Worm (Caenorhabditis elegans): Measurements from ENCODE around the gene B0303.11.

The B0303.11 gene

ce11 chrIII:8749487-8749886 is 39.3 kb upstream of the B0303.11 start, which contains the start of gene sma-2 (continued):
- TF ChIP-seq zim-3 (tag; optimal IDR thresholded peaks at IDR 0.05) (no peak), ztf-26 (tag; optimal IDR thresholded peaks at IDR 0.05) (peak; percentile 26), ZK185.1 (tag; optimal IDR thresholded peaks at IDR 0.05; ENCODE audit: poor library complexity, severe bottlenecking) (peak; percentile 33), ztf-18 (tag; optimal IDR thresholded peaks at IDR 0.05) (peak; percentile 30), C17E4.6 (GFP tag; IDR thresholded peaks at IDR 0.05) (no peak), pha-4 (tag; optimal IDR thresholded peaks at IDR 0.05) (peak; percentile 29), mes-4 (tag; optimal IDR thresholded peaks at IDR 0.05) (no peak), madf-10 (tag; optimal IDR thresholded peaks at IDR 0.05) (peak; percentile 25)

ce11 chrIII:8748620-8749019 is 38.4 kb upstream of the B0303.11 start:
- TF ChIP-seq B0019.2 (GFP tag; conservative IDR thresholded peaks at IDR 0.05): no peak
- TF ChIP-seq ZK185.1 (tag; optimal IDR thresholded peaks at IDR 0.05; ENCODE audit: poor library complexity, severe bottlenecking): no peak
- TF ChIP-seq nhr-80 (tag; optimal IDR thresholded peaks at IDR 0.05): peak; percentile 70
- no peak for TF ChIP-seq zfh-2 (GFP tag; conservative IDR thresholded peaks at IDR 0.05)
- TF ChIP-seq let-607 (tag; optimal IDR thresholded peaks at IDR 0.05): peak in 1 of 2 experiments; percentile 17
- no peak for TF ChIP-seq Y67H2A.10 (GFP tag; conservative IDR thresholded peaks at IDR 0.05)

DNA sequence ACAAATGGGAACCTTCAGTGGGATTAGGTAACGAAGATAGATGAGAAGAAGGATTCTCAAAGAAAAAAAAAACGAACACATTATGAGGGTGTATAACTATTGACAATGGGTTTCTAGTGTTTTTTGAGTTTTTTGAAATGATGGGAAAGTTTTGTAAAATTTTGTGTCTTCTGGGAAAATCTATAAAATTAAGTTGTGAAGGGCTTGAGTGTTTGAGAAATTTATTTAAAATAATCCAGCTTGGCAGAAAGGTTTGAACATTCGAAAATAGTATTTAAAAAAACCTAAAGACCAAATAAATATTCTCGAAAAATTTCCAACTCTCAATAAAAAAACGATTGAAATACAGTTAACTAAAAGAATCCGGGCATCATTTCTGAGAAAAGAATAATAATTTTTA is 35.0 kb upstream of the B0303.11 start:
- TF ChIP-seq rec-8 (tag; optimal IDR thresholded peaks at IDR 0.05): no peak
- TF ChIP-seq attf-6 (GFP tag; IDR thresholded peaks at IDR 0.05): no peak
- no peak for TF ChIP-seq Y95B8A.8 (GFP tag; IDR thresholded peaks at IDR 0.05)
- TF ChIP-seq K12H6.12 (tag; optimal IDR thresholded peaks at IDR 0.05): no peak
- no peak for TF ChIP-seq aptf-2 (GFP tag; conservative IDR thresholded peaks at IDR 0.05)
- no peak for TF ChIP-seq lin-26 (GFP tag; IDR thresholded peaks at IDR 0.05)
- TF ChIP-seq nfya-1 (tag; optimal IDR thresholded peaks at IDR 0.05; ENCODE audit: borderline replicate concordance, insufficient read depth): no peak
- no peak for TF ChIP-seq mel-28 (tag; optimal IDR thresholded peaks at IDR 0.05; ENCODE audit: borderline replicate concordance)
- TF ChIP-seq cebp-2 (GFP tag; IDR thresholded peaks at IDR 0.05): no peak
- TF ChIP-seq ztf-25 (GFP tag; IDR thresholded peaks at IDR 0.05): no peak
- no peak for TF ChIP-seq akir-1 (GFP tag; optimal IDR thresholded peaks at IDR 0.05)
- no peak for TF ChIP-seq egrh-3 (GFP tag; IDR thresholded peaks at IDR 0.05)
- no peak for TF ChIP-seq ets-4 (GFP tag; optimal IDR thresholded peaks at IDR 0.05)
- TF ChIP-seq mes-4 (tag; optimal IDR thresholded peaks at IDR 0.05): no peak
- no peak for TF ChIP-seq zfh-2 (GFP tag; conservative IDR thresholded peaks at IDR 0.05)

ce11 chrIII:8744765-8745164 is 34.6 kb upstream of the B0303.11 start:
- TF ChIP-seq ztf-26 (tag; optimal IDR thresholded peaks at IDR 0.05) (no peak), dpl-1 (GFP tag; optimal IDR thresholded peaks at IDR 0.05) (no peak), him-1 (tag; optimal IDR thresholded peaks at IDR 0.05) (no peak), ceh-58 (GFP tag; IDR thresholded peaks at IDR 0.05) (no peak), F39B2.1 (GFP tag; IDR thresholded peaks at IDR 0.05) (no peak), ztf-3 (GFP tag; optimal IDR thresholded peaks at IDR 0.05) (no peak), ceh-91 (GFP tag; IDR thresholded peaks at IDR 0.05) (no peak), bed-2 (GFP tag; IDR thresholded peaks at IDR 0.05) (no peak)
